Worm (Caenorhabditis elegans) whole organism, late embryonic: ENCODE measurements around the gene T25B9.2.

Experiments used
- ama-1 ChIP-seq: fragments of 150-350 bp; optimal IDR thresholded peaks from 2 replicates; lab custom pipeline; 2014
- ceh-18 ChIP-seq: sonication (generic microtip); optimal IDR thresholded peaks from 2 replicates; lab custom pipeline; 2016; ENCODE audit warnings: missing genetic modification characterization, missing compliant biosample characterization
- elt-2 ChIP-seq: sonication (generic microtip); optimal IDR thresholded peaks from 2 replicates; lab custom pipeline; 2016; ENCODE audit warnings: missing genetic modification reagents, missing genetic modification characterization, missing compliant biosample characterization
- hlh-15 ChIP-seq: sonication (generic microtip); optimal IDR thresholded peaks from 2 replicates; lab custom pipeline; 2016; ENCODE audit warnings: missing genetic modification characterization, missing compliant biosample characterization
- lim-6 ChIP-seq: sonication (generic microtip); optimal IDR thresholded peaks from 2 replicates; lab custom pipeline; 2016; ENCODE audit warnings: missing genetic modification characterization, missing compliant biosample characterization
- pha-2 ChIP-seq: sonication (generic microtip); optimal IDR thresholded peaks from 2 replicates; lab custom pipeline; 2017; ENCODE audit warnings: mild to moderate bottlenecking, missing genetic modification characterization, missing compliant biosample characterization
- pha-4 ChIP-seq: fragments of 150-350 bp; optimal IDR thresholded peaks from 2 replicates; lab custom pipeline; 2018; ENCODE audit warnings: missing biosample characterization, missing genetic modification reagents, missing genetic modification characterization
- pqm-1 ChIP-seq: sonication (generic microtip); optimal IDR thresholded peaks from 2 replicates; lab custom pipeline; 2016; ENCODE audit warnings: missing genetic modification characterization, missing compliant biosample characterization
- pros-1 ChIP-seq: fragments of 150-350 bp; optimal IDR thresholded peaks from 2 replicates; lab custom pipeline; 2014; ENCODE audit warnings: missing biosample characterization, missing genetic modification reagents, missing genetic modification characterization

ce11 chrIV:10727734-10728133, 23.9 kb downstream of the T25B9.2 start, which contains the start of gene ZC168.2:
- TF ChIP-seq hlh-15, result no peak
- no peak for TF ChIP-seq lim-6 (tag; lab: Kevin White, UChicago)
- no peak for TF ChIP-seq pha-2 (tag; lab: Kevin White, UChicago)
- no peak for TF ChIP-seq pha-4 (tag; lab: Kevin White, UChicago)
- no peak for TF ChIP-seq pros-1 (tag; lab: Kevin White, UChicago)
- no peak for TF ChIP-seq elt-2
- no peak for TF ChIP-seq ceh-18 (tag; lab: Kevin White, UChicago)
- no peak for TF ChIP-seq pqm-1 (tag; lab: Kevin White, UChicago)
- no peak for TF ChIP-seq ama-1 (lab: Kevin White, UChicago)
